Worm (Caenorhabditis elegans): Measurements from ENCODE around the gene nhr-68.

The nhr-68 gene

DNA sequence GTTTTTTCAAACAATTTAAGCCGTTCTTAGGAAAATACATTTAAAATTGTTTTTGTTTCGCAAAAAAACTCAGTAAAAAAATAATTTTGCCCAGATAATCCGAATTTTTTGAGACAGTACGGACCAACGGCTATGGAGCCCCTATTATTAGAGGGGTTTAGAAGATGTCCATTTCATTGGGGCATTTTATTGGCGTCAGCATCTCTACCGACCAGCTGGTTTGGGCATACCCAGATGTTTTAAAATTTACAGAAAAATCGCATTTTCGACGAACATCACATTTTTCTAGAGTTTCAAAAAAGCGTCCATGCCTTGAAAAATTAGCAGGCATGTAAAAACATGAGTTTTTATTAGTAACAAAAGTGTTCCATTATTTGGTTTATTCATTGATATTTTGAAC is 32.0 kb upstream of the nhr-68 start:
- TF ChIP-seq unc-62 (GFP tag; optimal IDR thresholded peaks at IDR 0.05): no peak

- no peak for TF ChIP-seq unc-62 (GFP tag; optimal IDR thresholded peaks at IDR 0.05)
Observed at ce11 chrV:11543564-11543963, 29.7 kb upstream of the nhr-68 start, which contains the start of gene F38B7.2. F38B7.2 (plus strand) TSS chrV:11543963.

- no peak for TF ChIP-seq unc-62 (GFP tag; optimal IDR thresholded peaks at IDR 0.05)
Observed at ce11 chrV:11545227-11545626, 28.0 kb upstream of the nhr-68 start, which contains the start of gene F38B7.10. F38B7.10 (plus strand) TSS chrV:11545527.

ce11 chrV:11546795-11547194 is 26.4 kb upstream of the nhr-68 start, which contains the start of gene F38B7.11:
F38B7.11 (plus strand) TSS chrV:11547095.
- TF ChIP-seq unc-62 (GFP tag; optimal IDR thresholded peaks at IDR 0.05): no peak

DNA sequence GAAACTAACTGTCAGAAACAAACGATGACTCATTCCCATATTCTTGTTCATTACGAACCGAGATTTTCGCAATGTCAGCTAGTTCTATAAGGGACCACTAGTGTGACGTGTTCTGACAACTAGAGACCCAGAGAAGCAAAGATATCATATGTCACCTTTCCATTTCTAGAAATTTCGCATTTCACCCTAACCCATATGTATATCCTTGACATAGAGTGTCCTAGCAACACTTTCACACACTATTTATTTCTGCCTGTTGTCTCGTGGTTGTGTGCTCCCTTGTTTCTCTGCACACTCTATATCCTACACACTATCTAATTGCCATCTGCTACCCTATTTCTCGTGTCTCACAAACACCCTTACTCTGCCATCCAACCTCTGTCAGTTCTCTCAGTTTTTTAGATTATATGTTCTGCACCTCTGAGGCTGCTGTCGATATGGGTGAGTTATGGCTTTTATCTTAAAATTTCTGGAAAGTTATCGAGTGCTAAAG is 24.3 kb upstream of the nhr-68 start, which contains the start of the genes F38B7.17 and F38B7.3:
TSS of gene F38B7.17 (minus strand) at position 51 of the 493 bp plus-strand sequence.
TSS of gene F38B7.3 (plus strand) at position 194 of the 493 bp plus-strand sequence.
- no peak for TF ChIP-seq unc-62 (GFP tag; optimal IDR thresholded peaks at IDR 0.05)

DNA sequence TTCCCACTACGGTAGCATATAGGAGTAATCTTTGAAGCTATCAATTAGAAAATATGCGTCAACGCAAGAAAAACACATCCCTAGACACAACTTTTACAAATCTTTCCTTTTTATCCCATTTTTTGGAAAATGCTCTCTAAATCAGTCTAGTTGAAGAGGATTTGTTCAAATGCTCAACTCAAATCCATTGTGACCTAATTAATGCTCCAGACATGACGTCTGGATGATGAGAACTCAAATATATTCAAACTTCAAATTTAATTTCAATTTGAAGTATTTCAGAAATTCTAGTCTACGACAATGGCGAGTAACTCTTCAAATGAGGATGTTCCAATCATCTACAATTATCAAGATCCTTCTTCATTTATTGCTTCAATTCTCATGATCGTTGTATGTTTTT is 20.9 kb upstream of the nhr-68 start, which contains the start of gene srx-85:
TSS of gene srx-85 (plus strand) at position 301 of the 400 bp plus-strand sequence.
- TF ChIP-seq unc-62 (GFP tag; optimal IDR thresholded peaks at IDR 0.05): no peak

- no peak for TF ChIP-seq unc-62 (GFP tag; optimal IDR thresholded peaks at IDR 0.05)
Observed at ce11 chrV:11554260-11554659, 19.0 kb upstream of the nhr-68 start, which contains the start of gene duo-1. duo-1 (plus strand) TSS chrV:11554630.

DNA sequence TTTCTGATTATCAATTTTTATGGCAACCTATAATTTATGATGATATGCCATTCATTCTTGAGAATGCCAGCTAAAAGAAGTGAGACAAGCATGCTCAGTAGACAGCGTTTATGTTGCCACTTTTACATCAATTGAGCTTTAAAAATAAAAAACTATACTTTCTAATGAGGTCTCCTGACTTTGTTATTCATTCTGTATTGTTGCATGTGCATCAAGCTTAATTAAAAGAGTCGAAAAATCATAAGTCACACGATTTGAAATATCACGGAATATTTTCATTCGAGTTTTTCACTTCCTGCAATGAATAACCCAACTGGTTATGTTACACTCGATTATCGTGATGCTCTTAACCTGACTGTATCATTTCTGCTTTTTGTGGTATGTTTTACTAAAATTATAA is 10.6 kb upstream of the nhr-68 start, which contains the start of gene srx-86:
TSS of gene srx-86 (plus strand) at position 301 of the 400 bp plus-strand sequence.
- no peak for TF ChIP-seq unc-62 (GFP tag; optimal IDR thresholded peaks at IDR 0.05)

ce11 chrV:11564573-11564972 is 8.7 kb upstream of the nhr-68 start, which contains the start of gene srx-87:
srx-87 (plus strand) TSS chrV:11564873.
- TF ChIP-seq unc-62 (GFP tag; optimal IDR thresholded peaks at IDR 0.05): no peak

- TF ChIP-seq unc-62 (GFP tag; optimal IDR thresholded peaks at IDR 0.05): no peak
Observed at ce11 chrV:11570169-11570651, 3.0 kb upstream of the nhr-68 start, which contains the start of the genes nhr-101 and pms-2. nhr-101 (plus strand) TSS chrV:11570476. pms-2 (minus strand) TSS chrV:11570601.

DNA sequence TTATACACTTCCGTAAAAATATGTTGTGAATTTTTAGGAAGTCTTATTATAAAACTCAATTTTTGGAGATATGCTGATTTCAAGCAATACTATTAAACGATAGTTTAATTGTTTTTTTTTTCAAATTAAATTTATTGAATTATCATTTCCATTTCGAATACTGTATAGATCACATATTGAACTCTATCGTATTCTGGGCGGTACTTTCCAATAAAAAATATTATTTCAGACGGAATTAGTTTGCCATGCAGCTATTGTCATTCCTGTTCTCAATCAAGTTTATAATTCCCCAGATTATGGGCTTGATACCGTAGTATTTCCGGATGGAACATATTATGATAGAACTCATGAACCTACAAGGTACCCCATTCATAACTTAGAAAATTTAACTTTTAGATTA is 1.3 kb downstream of the nhr-68 start:
- TF ChIP-seq unc-62 (GFP tag; optimal IDR thresholded peaks at IDR 0.05): no peak

DNA sequence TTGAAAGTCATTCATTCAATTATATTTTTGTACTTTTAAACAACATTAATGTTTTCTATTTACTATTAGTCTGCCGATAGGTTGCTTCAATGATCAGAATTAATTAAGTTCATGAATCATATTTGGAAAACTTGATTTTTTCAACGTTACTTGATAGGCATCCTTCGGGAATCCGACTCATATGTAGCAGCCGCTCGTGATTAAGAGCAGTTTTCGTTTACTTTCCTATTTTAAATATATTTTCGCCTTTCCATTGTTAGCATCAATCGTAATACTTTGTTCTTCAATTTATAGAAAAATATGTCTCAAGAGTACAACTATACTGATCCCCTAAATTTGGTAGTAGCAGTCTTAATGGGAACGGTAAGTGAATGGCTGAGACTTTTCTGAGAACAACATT is 7.6 kb downstream of the nhr-68 start, which contains the start of gene srx-90:
TSS of gene srx-90 (plus strand) at position 301 of the 400 bp plus-strand sequence.
- no peak for TF ChIP-seq unc-62 (GFP tag; optimal IDR thresholded peaks at IDR 0.05)

ce11 chrV:11583212-11583611 is 10.0 kb downstream of the nhr-68 start, which contains the start of gene srx-88:
srx-88 (plus strand) TSS chrV:11583512.
- no peak for TF ChIP-seq unc-62 (GFP tag; optimal IDR thresholded peaks at IDR 0.05)

DNA sequence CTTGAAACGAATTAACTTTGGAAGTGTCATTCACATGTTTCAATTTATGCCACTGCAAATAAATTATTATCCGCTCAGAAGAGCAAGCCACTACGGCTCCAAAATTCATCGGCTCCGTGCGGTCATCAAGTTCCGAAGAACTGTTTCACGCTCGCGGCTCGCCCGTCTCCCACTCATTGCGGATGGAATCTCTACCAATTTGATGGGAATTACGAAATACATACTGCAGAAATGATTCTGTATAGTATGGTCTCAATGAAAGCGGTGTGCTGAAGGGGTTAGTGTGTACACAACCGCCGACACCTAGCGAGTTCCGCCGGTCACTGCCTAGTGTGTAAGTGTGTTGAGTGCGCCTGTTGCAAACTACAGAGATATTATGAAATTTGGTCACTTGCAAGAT is 11.9 kb downstream of the nhr-68 start:
- TF ChIP-seq unc-62 (GFP tag; optimal IDR thresholded peaks at IDR 0.05): no peak

- no peak for TF ChIP-seq unc-62 (GFP tag; optimal IDR thresholded peaks at IDR 0.05)
Observed at ce11 chrV:11589433-11589832, 16.2 kb downstream of the nhr-68 start, which contains the start of gene srx-82. srx-82 (plus strand) TSS chrV:11589733.

DNA sequence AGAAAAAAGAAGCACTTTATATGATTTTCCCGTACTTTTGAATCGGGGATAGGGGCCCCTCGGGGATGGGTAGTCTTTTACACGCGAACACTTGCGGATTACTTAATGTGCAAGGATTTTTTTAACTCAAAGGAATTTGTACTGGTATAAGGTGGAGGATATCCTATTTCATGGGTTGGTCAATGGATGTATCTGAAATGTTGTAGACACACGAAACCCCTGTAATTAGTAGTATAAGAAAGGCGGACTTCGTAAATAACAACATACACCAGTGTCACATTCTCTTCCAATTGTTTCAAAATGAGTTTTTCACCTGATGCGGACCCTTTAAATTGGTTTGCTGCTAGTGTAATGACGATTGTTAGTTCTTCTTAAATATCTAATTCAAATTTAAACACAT is 20.2 kb downstream of the nhr-68 start, which contains the start of gene srx-80:
TSS of gene srx-80 (plus strand) at position 301 of the 400 bp plus-strand sequence.
- no peak for TF ChIP-seq unc-62 (GFP tag; optimal IDR thresholded peaks at IDR 0.05)

DNA sequence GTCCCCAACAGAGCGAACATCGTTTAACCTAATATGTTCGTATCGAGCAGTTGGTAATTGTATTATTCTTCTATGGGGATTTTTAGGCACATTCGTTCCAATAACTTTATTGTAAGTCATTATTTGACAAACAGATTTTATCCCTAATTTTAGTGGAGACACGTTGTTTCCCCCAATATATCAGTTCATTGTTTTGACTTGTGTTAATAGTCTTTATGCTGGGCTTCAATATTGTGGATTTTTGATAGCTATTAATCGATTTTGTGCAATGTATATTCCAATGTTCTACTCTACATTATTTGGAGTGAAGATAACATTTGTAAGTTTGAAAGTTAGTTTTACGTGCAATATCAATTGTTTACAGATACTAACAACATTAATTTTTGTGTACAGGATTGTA is 20.6 kb downstream of the nhr-68 start:
- TF ChIP-seq unc-62 (GFP tag; optimal IDR thresholded peaks at IDR 0.05): no peak

Measured in whole organism, dauer.